Worm (Caenorhabditis elegans) whole organism, young adult: ENCODE results near the gene lgc-52.

Source experiments
- ZK185.1 ChIP-seq: sonication (generic microtip); optimal IDR thresholded peaks from 2 replicates; lab custom pipeline; 2016; ENCODE audit warnings: mild to moderate bottlenecking, missing genetic modification characterization, missing compliant biosample characterization; ENCODE audit not compliant: poor library complexity, severe bottlenecking
- attf-3 ChIP-seq: fragments of 200-800 bp; sonication (Bioruptor generic); conservative IDR thresholded peaks from 2 replicates; pipeline ENCODE4 v1.3.6; 2022; ENCODE audit warnings: missing genetic modification reagents, missing genetic modification characterization, missing compliant biosample characterization
- ceh-79 ChIP-seq: sonication (generic microtip); optimal IDR thresholded peaks from 2 replicates; lab custom pipeline; 2017; ENCODE audit warnings: mild to moderate bottlenecking, missing genetic modification characterization, missing compliant biosample characterization
- lsl-1 ChIP-seq: fragments of 200-800 bp; sonication (Bioruptor generic); optimal IDR thresholded peaks from 2 replicates; lab custom pipeline; 2018; ENCODE audit warnings: mild to moderate bottlenecking, missing genetic modification characterization, moderate library complexity, missing compliant biosample characterization
- madf-6 ChIP-seq: fragments of 200-800 bp; sonication (Bioruptor generic); IDR thresholded peaks from 2 replicates; pipeline ENCODE4 v1.3.6; 2022; ENCODE audit warnings: missing genetic modification reagents, missing genetic modification characterization, missing compliant biosample characterization
- repo-1 ChIP-seq: sonication (generic microtip); optimal IDR thresholded peaks from 2 replicates; lab custom pipeline; 2017; ENCODE audit warnings: mild to moderate bottlenecking, missing genetic modification characterization, missing compliant biosample characterization
- snpc-1.1 ChIP-seq: sonication (generic microtip); optimal IDR thresholded peaks from 2 replicates; lab custom pipeline; 2017; ENCODE audit warnings: missing genetic modification characterization, mild to moderate bottlenecking, missing compliant biosample characterization, antibody characterized with exemption, moderate library complexity, missing genotype, missing genetic modification reagents; ENCODE audit not compliant: insufficient read depth
- snpc-4 ChIP-seq, 5 experiments: fragments of 150-350 bp in 1 of 5; sonication (generic microtip) in 4 of 5; optimal IDR thresholded peaks; 2 replicates each; lab custom pipeline; 2014 to 2018; ENCODE audit warnings: missing genetic modification characterization in 5 of 5, missing biosample characterization in 3 of 5, antibody characterized with exemption in 2 of 5, mild to moderate bottlenecking in 2 of 5, missing compliant biosample characterization in 2 of 5, missing genotype in 2 of 5, moderate library complexity in 2 of 5, missing genetic modification reagents in 1 of 5
- unc-62 ChIP-seq: fragments of 150-350 bp; optimal IDR thresholded peaks from 2 replicates; lab custom pipeline; 2014; ENCODE audit warnings: missing biosample characterization, missing genetic modification reagents, missing genetic modification characterization
- ztf-18 ChIP-seq: sonication (generic microtip); optimal IDR thresholded peaks from 2 replicates; lab custom pipeline; 2016; ENCODE audit warnings: missing genotype, mild to moderate bottlenecking, missing genetic modification characterization, missing compliant biosample characterization

ce11 chrIV:15274063-15274462 is 38.1 kb downstream of the lgc-52 start:
- TF ChIP-seq unc-62 (no peak), lsl-1 (no peak), ceh-79 (tag; lab: Kevin White, UChicago) (no peak), snpc-4 (GFP tag; optimal IDR thresholded peaks at IDR 0.05; lab: Kevin White, UChicago) (no peak), snpc-4 (tag; optimal IDR thresholded peaks at IDR 0.05; lab: Kevin White, UChicago) (no peak), snpc-1.1 (no peak), repo-1 (no peak), attf-3 (GFP tag; lab: Robert Waterston, UW) (no peak), madf-6 (no peak), ZK185.1 (tag; lab: Kevin White, UChicago) (no peak), ztf-18 (tag; lab: Kevin White, UChicago) (no peak)
